Fruit fly (Drosophila melanogaster): Measurements from ENCODE around the gene FER.

FER gene

dm6 chr3R:9411928-9412640 is 17.7 kb upstream of the FER start, which contains the start of the genes Task7 and alpha-Man-IIa (continued):
- TF ChIP-seq dm (GFP tag; optimal IDR thresholded peaks at IDR 0.05) (no peak), Side (GFP tag; optimal IDR thresholded peaks at IDR 0.05) (no peak), CG10366 (GFP tag; IDR thresholded peaks at IDR 0.05) (no peak), Dip2 (GFP tag; IDR thresholded peaks at IDR 0.05) (no peak), CG10267 (tag; optimal IDR thresholded peaks at IDR 0.05) (peak; percentile 42), CG31388 (GFP tag; optimal IDR thresholded peaks at IDR 0.05) (no peak), CG3995 (GFP tag; optimal IDR thresholded peaks at IDR 0.05) (peak; percentile 47), nmo (GFP tag; optimal IDR thresholded peaks at IDR 0.05) (peak; percentile 42), Dref (GFP tag; IDR thresholded peaks at IDR 0.05) (peak; percentile 66), CG1832 (GFP tag; optimal IDR thresholded peaks at IDR 0.05) (no peak), shn (GFP tag; optimal IDR thresholded peaks at IDR 0.05) (no peak), ham (GFP tag; IDR thresholded peaks at IDR 0.05) (no peak), pzg (GFP tag; optimal IDR thresholded peaks at IDR 0.05) (peak; percentile 38), otp (GFP tag; IDR thresholded peaks at IDR 0.05) (no peak), sqz (GFP tag; optimal IDR thresholded peaks at IDR 0.05) (peak; percentile 71), E2f2 (GFP tag; IDR thresholded peaks at IDR 0.05) (peak; percentile 30; the same call in 1 of the 2 replicates), twi (tag; optimal IDR thresholded peaks at IDR 0.05) (no peak), CG30403 (GFP tag; optimal IDR thresholded peaks at IDR 0.05) (no peak), CG6254 (GFP tag; optimal IDR thresholded peaks at IDR 0.05) (no peak), Doc3 (GFP tag; IDR thresholded peaks at IDR 0.05; ENCODE audit: partially characterized antibody) (0 out of 3 replicates have a peak, but pooled peaks have one; percentile 47), oc (tag; optimal IDR thresholded peaks at IDR 0.05) (no peak), CG14014 (GFP tag; IDR thresholded peaks at IDR 0.05) (no peak)

dm6 chr3R:9410182-9410581 is 15.8 kb upstream of the FER start, which contains the start of gene betaTub85D:
betaTub85D (minus strand) TSS chr3R:9410282.
- TF ChIP-seq esg (GFP tag; conservative IDR thresholded peaks at IDR 0.05) (no peak), CG8359 (GFP tag; optimal IDR thresholded peaks at IDR 0.05; ENCODE audit: borderline replicate concordance) (no peak), CG12744 (GFP tag; optimal IDR thresholded peaks at IDR 0.05) (no peak), hbn (GFP tag; IDR thresholded peaks at IDR 0.05; ENCODE audit: partially characterized antibody) (no peak)

- no peak for TF ChIP-seq cato (GFP tag; optimal IDR thresholded peaks at IDR 0.05; ENCODE audit: borderline replicate concordance)
- no peak for TF ChIP-seq maf-S (GFP tag; optimal IDR thresholded peaks at IDR 0.05)
- no peak for TF ChIP-seq CG11723 (GFP tag; optimal IDR thresholded peaks at IDR 0.05)
- TF ChIP-seq trh (GFP tag; optimal IDR thresholded peaks at IDR 0.05), result no peak
- no peak for TF ChIP-seq mirr (GFP tag; optimal IDR thresholded peaks at IDR 0.05)
- no peak for TF ChIP-seq CG2202 (tag; optimal IDR thresholded peaks at IDR 0.05)
- no peak for TF ChIP-seq sqz (GFP tag; optimal IDR thresholded peaks at IDR 0.05)
- no peak for TF ChIP-seq CG11398 (GFP tag; optimal IDR thresholded peaks at IDR 0.05)
These were observed 13.7 kb upstream of the FER start, which contains the start of gene CG44261 for dm6 chr3R:9408069-9408468. CG44261 (minus strand) TSS chr3R:9408169.

dm6 chr3R:9404104-9404512 is 9.8 kb upstream of the FER start, which contains the start of the genes CG9356, BBIP1 and CG8135:
CG9356 (minus strand) TSS chr3R:9404269.
BBIP1 (plus strand) TSS chr3R:9404385.
CG8135 (plus strand) TSS chr3R:9404385.
- TF ChIP-seq Hsf (GFP tag; optimal IDR thresholded peaks at IDR 0.05) (peak; percentile 88), Dbx (GFP tag; IDR thresholded peaks at IDR 0.05) (peak; percentile 80), dysf (GFP tag; IDR thresholded peaks at IDR 0.05) (peak; percentile 59; the same call in 1 of the 3 replicates), mam (GFP tag; optimal IDR thresholded peaks at IDR 0.05) (peak; percentile 86), otp (GFP tag; IDR thresholded peaks at IDR 0.05) (peak; percentile 57; the same call in 1 of the 3 replicates), CG9932 (GFP tag; IDR thresholded peaks at IDR 0.05) (peak; percentile 75), CG12071 (GFP tag; optimal IDR thresholded peaks at IDR 0.05) (no peak), trem (tag; optimal IDR thresholded peaks at IDR 0.05) (peak; percentile 100), ash1 (GFP tag; optimal IDR thresholded peaks at IDR 0.05) (no peak), E2f1 (GFP tag; IDR thresholded peaks at IDR 0.05) (peak; percentile 66), gsb (GFP tag; IDR thresholded peaks at IDR 0.05) (no peak; the same call in 1 of the 2 replicates), CG7928 (GFP tag; optimal IDR thresholded peaks at IDR 0.05) (peak; percentile 48), Nf-YB (GFP tag; optimal IDR thresholded peaks at IDR 0.05) (peak; percentile 61), gt (GFP tag; IDR thresholded peaks at IDR 0.05) (no peak), CG34376 (GFP tag; optimal IDR thresholded peaks at IDR 0.05) (peak; percentile 65)

Measured in whole organism, embryonic.